Fruit fly (Drosophila melanogaster) whole organism, embryonic: ENCODE data around the gene ClC-c.

ENCODE experiments used
- Atf6 ChIP-seq: fragments of 200-800 bp; sonication (Bioruptor generic); IDR thresholded peaks from 2 replicates; pipeline ENCODE4 v1.3.6; 2022; ENCODE audit warnings: missing biosample characterization, missing genetic modification characterization
- Bgb ChIP-seq: fragments of 200-800 bp; sonication (Bioruptor generic); IDR thresholded peaks from 2 replicates; pipeline ENCODE4 v1.3.6; 2022; ENCODE audit warnings: missing biosample characterization, missing genetic modification characterization; ENCODE audit not compliant: partially characterized antibody
- CG11247 ChIP-seq: fragments of 200-800 bp; sonication (Bioruptor generic); IDR thresholded peaks from 2 replicates; pipeline ENCODE4 v1.3.6; 2022; ENCODE audit warnings: missing biosample characterization, missing genetic modification characterization
- CG13123 ChIP-seq: fragments of 200-800 bp; sonication (Bioruptor generic); optimal IDR thresholded peaks from 2 replicates; lab custom pipeline; 2016; ENCODE audit warnings: missing biosample characterization, missing genetic modification characterization
- CG13287 ChIP-seq: fragments of 200-800 bp; sonication (Bioruptor generic); IDR thresholded peaks from 2 replicates; pipeline ENCODE4 v1.3.6; 2022; ENCODE audit warnings: missing biosample characterization, missing genetic modification characterization; ENCODE audit not compliant: partially characterized antibody
- CG16779 ChIP-seq: fragments of 200-800 bp; sonication (Bioruptor generic); IDR thresholded peaks from 2 replicates; pipeline ENCODE4 v1.3.6; 2022; ENCODE audit warnings: missing biosample characterization, missing genetic modification characterization
- CG16863 ChIP-seq: fragments of 200-800 bp; sonication (Bioruptor generic); optimal IDR thresholded peaks from 3 replicates; lab custom pipeline; 2016; ENCODE audit warnings: missing biosample characterization, missing genetic modification characterization
- CG32767 ChIP-seq: fragments of 200-800 bp; sonication (Bioruptor generic); IDR thresholded peaks from 2 replicates; pipeline ENCODE4 v1.3.6; 2022; ENCODE audit warnings: missing biosample characterization, missing genetic modification characterization
- CG3407 ChIP-seq: fragments of 200-800 bp; sonication (Bioruptor generic); optimal IDR thresholded peaks from 2 replicates; lab custom pipeline; 2018; ENCODE audit warnings: missing biosample characterization, mild to moderate bottlenecking, missing genetic modification characterization
- CG6254 ChIP-seq: fragments of 200-800 bp; sonication (Bioruptor generic); optimal IDR thresholded peaks from 3 replicates; lab custom pipeline; 2017; ENCODE audit warnings: mild to moderate bottlenecking, missing biosample characterization, missing genetic modification reagents, missing genetic modification characterization
- CG6765 ChIP-seq: fragments of 200-800 bp; sonication (Bioruptor generic); optimal IDR thresholded peaks from 3 replicates; lab custom pipeline; 2017; ENCODE audit warnings: missing biosample characterization, mild to moderate bottlenecking, missing genetic modification characterization
- CG7745 ChIP-seq: fragments of 200-800 bp; sonication (Bioruptor generic); optimal IDR thresholded peaks from 2 replicates; lab custom pipeline; 2018; ENCODE audit warnings: missing biosample characterization, mild to moderate bottlenecking, missing genetic modification characterization, moderate library complexity
- CG7786 ChIP-seq: fragments of 200-800 bp; sonication (Bioruptor generic); optimal IDR thresholded peaks from 2 replicates; lab custom pipeline; 2016; ENCODE audit warnings: missing biosample characterization, missing genetic modification characterization
- CG9932 ChIP-seq: fragments of 200-800 bp; sonication (Bioruptor generic); IDR thresholded peaks from 2 replicates; pipeline ENCODE4 v1.3.6; 2022; ENCODE audit warnings: missing biosample characterization, missing genetic modification characterization
- CkIIα-i1 ChIP-seq: fragments of 200-800 bp; sonication (Bioruptor generic); IDR thresholded peaks from 2 replicates; pipeline ENCODE4 v1.3.6; 2022; ENCODE audit warnings: missing biosample characterization, missing genetic modification characterization
- D ChIP-seq, 2 experiments: fragments of 200-800 bp in 1 of 2; fragments of >200 bp in 1 of 2; sonication (Bioruptor generic) in 1 of 2; optimal IDR thresholded peaks; 2 replicates in 1 of 2; 3 replicates in 1 of 2; lab custom pipeline; 2017; ENCODE audit warnings: mild to moderate bottlenecking in 1 of 2, missing biosample characterization in 1 of 2, missing genetic modification characterization in 1 of 2, missing genetic modification reagents in 1 of 2
- Dek ChIP-seq: fragments of 200-800 bp; sonication (Bioruptor generic); optimal IDR thresholded peaks from 3 replicates; lab custom pipeline; 2019; ENCODE audit warnings: missing biosample characterization, mild to moderate bottlenecking, missing genetic modification characterization, moderate library complexity
- E2f2 ChIP-seq: fragments of 200-800 bp; sonication (Bioruptor generic); IDR thresholded peaks from 2 replicates; pipeline ENCODE4 v1.3.6; 2022; ENCODE audit warnings: missing biosample characterization, missing genetic modification characterization
- Hand ChIP-seq: fragments of 200-800 bp; sonication (Bioruptor generic); optimal IDR thresholded peaks from 2 replicates; lab custom pipeline; 2017; ENCODE audit warnings: mild to moderate bottlenecking, missing biosample characterization, missing genetic modification reagents, missing genetic modification characterization
- Hmx ChIP-seq: fragments of 200-800 bp; sonication (Bioruptor generic); optimal IDR thresholded peaks from 2 replicates; lab custom pipeline; 2016; ENCODE audit warnings: missing biosample characterization, missing genetic modification characterization
- Hr39 ChIP-seq: fragments of >200 bp; optimal IDR thresholded peaks from 2 replicates; lab custom pipeline; 2017
- Lpt ChIP-seq: fragments of >200 bp; optimal IDR thresholded peaks from 2 replicates; lab custom pipeline; 2018; ENCODE audit warnings: missing biosample characterization, missing genetic modification characterization
- Mad ChIP-seq: fragments of 200-800 bp; sonication (Bioruptor generic); optimal IDR thresholded peaks from 2 replicates; lab custom pipeline; 2016; ENCODE audit warnings: missing biosample characterization, missing genetic modification characterization
- NK7.1 ChIP-seq: fragments of 200-800 bp; sonication (Bioruptor generic); optimal IDR thresholded peaks from 3 replicates; lab custom pipeline; 2016; ENCODE audit warnings: missing biosample characterization, missing genetic modification characterization
- Opbp ChIP-seq: fragments of 200-800 bp; sonication (Bioruptor generic); IDR thresholded peaks from 3 replicates; pipeline ENCODE4 v1.3.6; 2022; ENCODE audit warnings: missing biosample characterization, missing genetic modification characterization; ENCODE audit not compliant: partially characterized antibody
- Rfx ChIP-seq: fragments of 200-800 bp; sonication (Bioruptor generic); IDR thresholded peaks from 2 replicates; pipeline ENCODE4 v1.3.6; 2022; ENCODE audit warnings: missing biosample characterization, missing genetic modification characterization
- bbx ChIP-seq: fragments of 200-800 bp; sonication (Bioruptor generic); IDR thresholded peaks from 2 replicates; pipeline ENCODE4 v1.3.6; 2022; ENCODE audit warnings: missing biosample characterization, missing genetic modification characterization; ENCODE audit not compliant: partially characterized antibody
- bsh ChIP-seq, 2 experiments: fragments of 200-800 bp; sonication (Bioruptor generic); optimal IDR thresholded peaks; 2 replicates each; lab custom pipeline; 2017 to 2018; ENCODE audit warnings: mild to moderate bottlenecking in 2 of 2, missing biosample characterization in 2 of 2, missing genetic modification characterization in 2 of 2, moderate library complexity in 1 of 2
- chm ChIP-seq: fragments of 200-800 bp; sonication (Bioruptor generic); IDR thresholded peaks from 2 replicates; pipeline ENCODE4 v1.3.6; 2022; ENCODE audit warnings: missing biosample characterization, missing genetic modification characterization
- emc ChIP-seq: fragments of 200-800 bp; sonication (Bioruptor generic); optimal IDR thresholded peaks from 2 replicates; lab custom pipeline; 2016; ENCODE audit warnings: missing biosample characterization, missing genetic modification characterization
- ems ChIP-seq: fragments of 200-800 bp; sonication (Bioruptor generic); optimal IDR thresholded peaks from 3 replicates; lab custom pipeline; 2016; ENCODE audit warnings: missing biosample characterization, missing genetic modification characterization
- exex ChIP-seq: fragments of 200-800 bp; sonication (Bioruptor generic); optimal IDR thresholded peaks from 4 replicates; lab custom pipeline; 2018; ENCODE audit warnings: missing biosample characterization, mild to moderate bottlenecking, missing genetic modification characterization, moderate library complexity
- ftz-f1 ChIP-seq: fragments of 200-800 bp; sonication (Bioruptor generic); optimal IDR thresholded peaks from 2 replicates; lab custom pipeline; 2016; ENCODE audit warnings: missing biosample characterization, missing genetic modification characterization
- grn ChIP-seq: fragments of 200-800 bp; sonication (Bioruptor generic); optimal IDR thresholded peaks from 3 replicates; lab custom pipeline; 2017; ENCODE audit warnings: missing biosample characterization, missing genetic modification characterization
- gsb ChIP-seq: fragments of 200-800 bp; sonication (Bioruptor generic); IDR thresholded peaks from 2 replicates; pipeline ENCODE4 v1.3.6; 2022; ENCODE audit warnings: missing biosample characterization, missing genetic modification characterization
- gsb-n ChIP-seq: fragments of 200-800 bp; sonication (Bioruptor generic); optimal IDR thresholded peaks from 3 replicates; lab custom pipeline; 2018; ENCODE audit warnings: missing biosample characterization, mild to moderate bottlenecking, missing genetic modification characterization
- jing ChIP-seq: fragments of 200-800 bp; sonication (Bioruptor generic); optimal IDR thresholded peaks from 2 replicates; lab custom pipeline; 2018; ENCODE audit warnings: missing biosample characterization, mild to moderate bottlenecking, missing genetic modification characterization
- mam ChIP-seq: fragments of 200-800 bp; sonication (Bioruptor generic); optimal IDR thresholded peaks from 3 replicates; lab custom pipeline; 2016; ENCODE audit warnings: missing biosample characterization, missing genetic modification characterization
- nau ChIP-seq: fragments of 200-800 bp; sonication (Bioruptor generic); optimal IDR thresholded peaks from 3 replicates; lab custom pipeline; 2017; ENCODE audit warnings: missing biosample characterization, mild to moderate bottlenecking, missing genetic modification characterization, missing genetic modification reagents
- org-1 ChIP-seq: fragments of 200-800 bp; sonication (Bioruptor generic); optimal IDR thresholded peaks from 2 replicates; lab custom pipeline; 2017; ENCODE audit warnings: missing biosample characterization, missing genetic modification characterization
- pho ChIP-seq: fragments of 200-800 bp; sonication (Bioruptor generic); optimal IDR thresholded peaks from 2 replicates; lab custom pipeline; 2016; ENCODE audit warnings: missing biosample characterization, missing genetic modification characterization
- seq ChIP-seq: fragments of 200-800 bp; sonication (Bioruptor generic); IDR thresholded peaks from 2 replicates; pipeline ENCODE4 v1.3.6; 2022; ENCODE audit warnings: missing biosample characterization, missing genetic modification characterization
- slbo ChIP-seq: fragments of 200-800 bp; sonication (Bioruptor generic); IDR thresholded peaks from 2 replicates; pipeline ENCODE4 v1.3.6; 2022; ENCODE audit warnings: missing biosample characterization, missing genetic modification characterization
- ssp ChIP-seq: fragments of 200-800 bp; sonication (Bioruptor generic); IDR thresholded peaks from 2 replicates; pipeline ENCODE4 v1.3.6; 2022; ENCODE audit warnings: missing biosample characterization, missing genetic modification characterization
- stc ChIP-seq: fragments of 200-800 bp; sonication (Bioruptor generic); IDR thresholded peaks from 2 replicates; pipeline ENCODE4 v1.3.6; 2022; ENCODE audit warnings: missing biosample characterization, missing genetic modification characterization
- toy ChIP-seq: fragments of 200-800 bp; sonication (Bioruptor generic); IDR thresholded peaks from 2 replicates; pipeline ENCODE4 v1.3.6; 2022; ENCODE audit warnings: missing biosample characterization, missing genetic modification characterization
- unc-4 ChIP-seq: fragments of 200-800 bp; sonication (Bioruptor generic); IDR thresholded peaks from 2 replicates; pipeline ENCODE4 v1.3.6; 2022; ENCODE audit warnings: missing biosample characterization, missing genetic modification characterization; ENCODE audit not compliant: partially characterized antibody
- wor ChIP-seq: fragments of 200-800 bp; sonication (Bioruptor generic); IDR thresholded peaks from 2 replicates; pipeline ENCODE4 v1.3.6; 2022; ENCODE audit warnings: missing biosample characterization, missing genetic modification characterization

The ClC-c gene

DNA sequence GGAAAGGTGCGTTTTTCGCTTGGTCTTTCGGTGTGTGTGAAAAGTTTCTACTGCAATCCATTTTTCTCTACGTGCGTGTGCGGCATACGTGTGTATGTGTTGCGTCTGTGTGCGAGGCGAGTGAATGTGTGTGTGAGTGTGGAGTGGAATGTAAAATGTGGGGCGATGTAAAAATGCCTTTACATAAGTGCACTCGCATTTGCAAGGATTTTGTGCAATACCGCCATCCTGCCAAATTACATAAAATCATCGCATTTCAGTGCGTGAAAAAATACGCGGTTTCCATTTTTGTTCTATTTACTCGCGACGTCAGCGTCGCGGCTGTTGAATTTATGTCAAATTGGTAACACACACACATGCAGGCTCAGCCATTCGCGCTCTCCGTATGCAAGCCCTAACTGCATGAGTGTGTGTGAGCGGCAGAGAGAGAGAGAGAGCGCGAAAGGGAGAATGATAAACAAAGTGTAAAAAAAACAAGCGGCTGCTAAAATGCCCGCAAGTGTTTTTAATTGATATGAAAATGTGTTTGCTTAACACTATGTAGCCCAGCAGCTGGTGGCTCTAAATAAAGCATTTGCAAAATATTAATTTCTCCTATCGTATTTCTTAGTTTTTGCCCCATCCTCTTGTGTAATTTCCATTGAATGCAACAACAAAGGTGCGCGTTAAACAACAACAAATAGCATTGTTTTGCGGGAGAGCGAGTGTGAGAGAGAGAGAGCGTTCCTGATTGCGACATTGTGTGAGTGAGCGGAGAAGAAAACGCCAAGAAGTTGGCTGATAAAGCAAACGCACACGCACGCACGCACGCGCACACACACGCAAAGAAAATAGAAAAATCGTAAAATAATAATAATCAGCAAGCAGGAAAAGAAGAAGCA, 37.9 kb upstream of the ClC-c start (continued):
- TF ChIP-seq bsh (GFP tag; optimal IDR thresholded peaks at IDR 0.05; lab: Kevin White, UChicago), result peak in 1 of 2 experiments; percentile 18
- 0 out of 2 replicates have a peak, but pooled peaks have one; percentile 10 for TF ChIP-seq bbx
- TF ChIP-seq CG13287, result no peak; the same call in 1 of the 2 replicates
- TF ChIP-seq unc-4, result no peak
- TF ChIP-seq gsb (GFP tag; lab: Robert Waterston, UW), result no peak
- no peak for TF ChIP-seq org-1
- no peak for TF ChIP-seq ems (GFP tag; lab: Kevin White, UChicago)
- TF ChIP-seq, all 482 proteins: peak for 73

DNA sequence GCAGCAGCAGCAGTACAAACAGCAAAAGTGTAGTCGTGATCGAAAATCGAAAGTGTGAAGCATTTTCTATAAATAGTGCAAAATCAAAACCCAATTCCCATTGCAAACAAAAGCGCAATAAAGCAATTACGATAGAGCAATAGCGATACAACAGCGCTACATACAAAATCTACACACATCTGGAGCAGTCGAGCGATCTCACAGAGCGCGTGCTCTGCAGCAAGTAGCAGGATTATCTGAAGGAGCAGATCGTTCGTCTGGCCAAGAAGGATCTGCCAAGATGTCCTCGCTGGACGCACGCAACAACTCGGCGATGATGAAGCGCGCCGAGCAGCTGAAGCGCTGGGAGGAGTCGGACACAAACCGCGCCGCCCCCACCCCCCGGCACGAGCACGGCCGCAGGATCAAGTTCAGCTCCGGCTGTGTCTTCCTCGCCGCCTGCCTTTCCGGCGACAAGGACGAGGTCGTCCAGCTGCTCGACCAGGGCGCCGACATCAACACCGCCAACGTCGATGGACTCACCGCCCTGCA, 37.2 kb upstream of the ClC-c start:
- TF ChIP-seq CG16779 (GFP tag; lab: Robert Waterston, UW) (no peak), CG16863 (GFP tag; lab: Kevin White, UChicago) (no peak), toy (GFP tag; lab: Robert Waterston, UW) (no peak), nau (GFP tag; lab: Kevin White, UChicago) (no peak), Rfx (no peak), jing (GFP tag; lab: Kevin White, UChicago) (no peak), emc (GFP tag; lab: Kevin White, UChicago) (no peak), mam (GFP tag; lab: Kevin White, UChicago) (no peak), grn (GFP tag; lab: Kevin White, UChicago) (no peak), D (optimal IDR thresholded peaks at IDR 0.05; lab: Kevin White, UChicago) (no peak), D (GFP tag; optimal IDR thresholded peaks at IDR 0.05; lab: Kevin White, UChicago) (no peak), CG32767 (GFP tag; lab: Robert Waterston, UW) (no peak), Hmx (GFP tag; lab: Kevin White, UChicago) (no peak), CG6765 (no peak), Atf6 (no peak), CG7786 (no peak), bsh (GFP tag; optimal IDR thresholded peaks at IDR 0.05; lab: Kevin White, UChicago) (no peak), CG3407 (GFP tag; lab: Kevin White, UChicago) (no peak), CG9932 (GFP tag; lab: Robert Waterston, UW) (peak; percentile 15; the same call in 1 of the 2 replicates), CG13123 (GFP tag; lab: Kevin White, UChicago) (no peak), ftz-f1 (no peak), CG7745 (tag; lab: Kevin White, UChicago) (no peak), Hand (GFP tag; lab: Kevin White, UChicago) (no peak), NK7.1 (GFP tag; lab: Kevin White, UChicago) (no peak), exex (tag; lab: Kevin White, UChicago) (peak; percentile 56), CG6254 (GFP tag; lab: Kevin White, UChicago) (no peak), wor (GFP tag; lab: Robert Waterston, UW) (no peak), Hr39 (peak; percentile 88), gsb-n (tag; lab: Kevin White, UChicago) (no peak), Lpt (GFP tag; lab: Kevin White, UChicago) (no peak), E2f2 (GFP tag; lab: Robert Waterston, UW) (0 out of 2 replicates have a peak, but pooled peaks have one; percentile 15), ssp (GFP tag; lab: Robert Waterston, UW) (no peak), slbo (no peak), Bgb (GFP tag; lab: Robert Waterston, UW) (no peak), pho (GFP tag; lab: Kevin White, UChicago) (no peak), CkIIα-i1 (GFP tag; lab: Robert Waterston, UW) (no peak), chm (GFP tag; lab: Robert Waterston, UW) (0 out of 2 replicates have a peak, but pooled peaks have one; percentile 17), Opbp (GFP tag; lab: Robert Waterston, UW) (no peak), seq (GFP tag; lab: Robert Waterston, UW) (no peak), stc (GFP tag; lab: Robert Waterston, UW) (no peak), Dek (tag; lab: Kevin White, UChicago) (no peak), CG11247 (0 out of 2 replicates have a peak, but pooled peaks have one; percentile 10), Mad (GFP tag; lab: Kevin White, UChicago) (no peak)
